Worm (Caenorhabditis elegans) whole organism, L2 larva: Measurements from ENCODE around the gene idpc-3.

Experiments
- F13H6.1 ChIP-seq: sonication (generic microtip); optimal IDR thresholded peaks from 2 replicates; lab custom pipeline; 2016; ENCODE audit warnings: missing genetic modification characterization, missing compliant biosample characterization
- R02D3.7 ChIP-seq: fragments of 150-350 bp; optimal IDR thresholded peaks from 2 replicates; lab custom pipeline; 2014; ENCODE audit warnings: missing biosample characterization, missing genetic modification characterization
- ceh-82 ChIP-seq: fragments of 150-350 bp; optimal IDR thresholded peaks from 2 replicates; lab custom pipeline; 2014; ENCODE audit warnings: missing biosample characterization, missing genetic modification characterization
- dmd-4 ChIP-seq: sonication (generic microtip); optimal IDR thresholded peaks from 2 replicates; lab custom pipeline; 2017; ENCODE audit warnings: missing biosample characterization, missing genetic modification characterization
- elt-1 ChIP-seq: fragments of 150-350 bp; optimal IDR thresholded peaks from 2 replicates; lab custom pipeline; 2014; ENCODE audit warnings: missing biosample characterization, missing genetic modification characterization
- nhr-11 ChIP-seq: fragments of 150-350 bp; optimal IDR thresholded peaks from 2 replicates; lab custom pipeline; 2014; ENCODE audit warnings: missing biosample characterization, missing genetic modification characterization
- nhr-237 ChIP-seq: fragments of 150-350 bp; optimal IDR thresholded peaks from 2 replicates; lab custom pipeline; 2014; ENCODE audit warnings: missing biosample characterization, missing genetic modification characterization
- snpc-4 ChIP-seq: fragments of 150-350 bp; optimal IDR thresholded peaks from 2 replicates; lab custom pipeline; 2014; ENCODE audit warnings: missing biosample characterization, missing genetic modification characterization
- unc-62 ChIP-seq: fragments of 150-350 bp; optimal IDR thresholded peaks from 2 replicates; lab custom pipeline; 2014; ENCODE audit warnings: missing biosample characterization, missing genetic modification reagents, missing genetic modification characterization

DNA sequence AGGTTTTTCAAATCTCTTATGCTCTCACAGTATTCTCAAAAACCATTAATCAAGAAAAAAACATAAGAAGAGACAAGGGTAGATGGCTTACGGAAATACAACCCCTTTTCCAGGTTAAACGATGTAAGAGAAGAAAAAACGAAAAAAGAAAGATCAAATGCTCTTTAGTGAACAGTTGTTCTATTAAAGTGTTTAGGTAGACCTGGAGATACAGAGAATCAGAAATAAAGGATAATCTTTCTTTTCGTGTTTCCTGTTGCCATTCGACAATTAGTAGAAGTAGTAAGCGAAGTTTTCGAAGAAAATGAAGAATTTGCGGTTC is 45.7 kb downstream of the idpc-3 start, which contains the start of gene K09G1.1:
- TF ChIP-seq elt-1 (tag; lab: Kevin White, UChicago): no peak
- no peak for TF ChIP-seq F13H6.1 (tag; lab: Kevin White, UChicago)
- TF ChIP-seq dmd-4 (tag; lab: Kevin White, UChicago): no peak
- TF ChIP-seq ceh-82 (tag; lab: Kevin White, UChicago): no peak
- no peak for TF ChIP-seq unc-62
- no peak for TF ChIP-seq R02D3.7 (tag; lab: Kevin White, UChicago)
- no peak for TF ChIP-seq nhr-11 (tag; lab: Kevin White, UChicago)
- TF ChIP-seq nhr-237 (tag; lab: Kevin White, UChicago): no peak
- TF ChIP-seq snpc-4 (tag; lab: Kevin White, UChicago): no peak
